Worm (Caenorhabditis elegans) whole organism, L1 larva: ENCODE data around the gene T07E3.4.

Source experiments
- C04F5.9 ChIP-seq: sonication (generic microtip); optimal IDR thresholded peaks from 2 replicates; lab custom pipeline; 2016; ENCODE audit warnings: missing genetic modification characterization, missing compliant biosample characterization
- C16A3.4 ChIP-seq: fragments of 150-350 bp; optimal IDR thresholded peaks from 2 replicates; lab custom pipeline; 2014; ENCODE audit warnings: missing biosample characterization, missing genetic modification characterization
- C34B4.2 ChIP-seq: sonication (generic microtip); optimal IDR thresholded peaks from 2 replicates; lab custom pipeline; 2017; ENCODE audit warnings: mild to moderate bottlenecking, missing genetic modification characterization, missing compliant biosample characterization
- F16B12.6 ChIP-seq: fragments of 150-350 bp; optimal IDR thresholded peaks from 2 replicates; lab custom pipeline; 2014; ENCODE audit warnings: missing biosample characterization, missing genetic modification characterization
- Y116A8C.19 ChIP-seq: sonication (generic microtip); optimal IDR thresholded peaks from 2 replicates; lab custom pipeline; 2016; ENCODE audit warnings: missing compliant biosample characterization, missing genetic modification characterization, borderline replicate concordance
- aly-2 ChIP-seq: fragments of 150-350 bp; optimal IDR thresholded peaks from 2 replicates; lab custom pipeline; 2014; ENCODE audit warnings: missing biosample characterization, missing genetic modification characterization
- ama-1 ChIP-seq: fragments of 150-350 bp; optimal IDR thresholded peaks from 2 replicates; lab custom pipeline; 2014
- ceh-63 ChIP-seq: fragments of 200-800 bp; sonication (Bioruptor generic); optimal IDR thresholded peaks from 2 replicates; lab custom pipeline; 2018; ENCODE audit warnings: mild to moderate bottlenecking, missing genetic modification characterization, missing compliant biosample characterization
- ceh-88 ChIP-seq: fragments of 200-800 bp; sonication (Bioruptor generic); IDR thresholded peaks from 2 replicates; pipeline ENCODE4 v1.3.6; 2022; ENCODE audit warnings: missing genetic modification characterization, missing compliant biosample characterization
- ceh-90 ChIP-seq: sonication (generic microtip); optimal IDR thresholded peaks from 2 replicates; lab custom pipeline; 2016; ENCODE audit warnings: missing genetic modification characterization, missing compliant biosample characterization
- ces-1 ChIP-seq: fragments of 150-350 bp; optimal IDR thresholded peaks from 2 replicates; lab custom pipeline; 2014; ENCODE audit warnings: missing biosample characterization, missing genetic modification reagents, missing genetic modification characterization
- efl-1 ChIP-seq, 4 experiments: fragments of 150-350 bp; optimal IDR thresholded peaks in 3 of 4; peaks in 1 of 4; 1 replicate in 1 of 4; 2 replicates in 3 of 4; lab custom pipeline; 2014; ENCODE audit warnings: missing biosample characterization in 2 of 4, missing genetic modification characterization in 2 of 4, missing genetic modification reagents in 2 of 4
- efl-3 ChIP-seq: fragments of 200-800 bp; sonication (Bioruptor generic); optimal IDR thresholded peaks from 2 replicates; lab custom pipeline; 2018; ENCODE audit warnings: mild to moderate bottlenecking, missing genetic modification characterization, missing compliant biosample characterization
- egl-13 ChIP-seq: sonication (generic microtip); optimal IDR thresholded peaks from 2 replicates; lab custom pipeline; 2016; ENCODE audit warnings: missing genotype, missing genetic modification reagents, missing genetic modification characterization, missing compliant biosample characterization
- egl-27 ChIP-seq, 2 experiments: fragments of 150-350 bp in 1 of 2; sonication (generic microtip); optimal IDR thresholded peaks; 3 replicates each; lab custom pipeline; 2017 to 2018; ENCODE audit warnings: missing biosample characterization in 2 of 2, missing genetic modification characterization in 2 of 2, missing genetic modification reagents in 2 of 2
- elt-2 ChIP-seq: sonication (generic microtip); optimal IDR thresholded peaks from 2 replicates; lab custom pipeline; 2016; ENCODE audit warnings: missing genetic modification characterization, mild to moderate bottlenecking, inconsistent platforms, missing compliant biosample characterization, missing genetic modification reagents
- elt-3 ChIP-seq, 6 experiments: fragments of 150-350 bp in 1 of 6; sonication (generic microtip); optimal IDR thresholded peaks; 2 replicates each; lab custom pipeline; 2017 to 2018; ENCODE audit warnings: missing biosample characterization in 6 of 6, missing genetic modification characterization in 6 of 6, inconsistent platforms in 1 of 6
- fkh-10 ChIP-seq: sonication (generic microtip); optimal IDR thresholded peaks from 2 replicates; lab custom pipeline; 2017; ENCODE audit warnings: missing biosample characterization, missing genetic modification reagents, missing genetic modification characterization
- fkh-8 ChIP-seq: sonication (generic microtip); optimal IDR thresholded peaks from 2 replicates; lab custom pipeline; 2016; ENCODE audit warnings: mild to moderate bottlenecking, missing genetic modification characterization, missing compliant biosample characterization
- fos-1 ChIP-seq: fragments of 150-350 bp; optimal IDR thresholded peaks from 2 replicates; lab custom pipeline; 2014; ENCODE audit warnings: missing biosample characterization, missing genetic modification characterization
- grh-1 ChIP-seq: fragments of 200-800 bp; sonication (Bioruptor generic); IDR thresholded peaks from 2 replicates; pipeline ENCODE4 v1.3.6; 2022; ENCODE audit warnings: missing genetic modification reagents, missing genetic modification characterization, missing compliant biosample characterization
- hlh-17 ChIP-seq: fragments of 200-800 bp; sonication (Bioruptor generic); optimal IDR thresholded peaks from 2 replicates; lab custom pipeline; 2018; ENCODE audit warnings: missing genetic modification characterization, mild to moderate bottlenecking, missing compliant biosample characterization, moderate library complexity, borderline replicate concordance
- hlh-4 ChIP-seq: sonication (generic microtip); optimal IDR thresholded peaks from 2 replicates; lab custom pipeline; 2016; ENCODE audit warnings: mild to moderate bottlenecking, missing genetic modification characterization, missing compliant biosample characterization
- hpl-2 ChIP-seq: fragments of 150-350 bp; optimal IDR thresholded peaks from 2 replicates; lab custom pipeline; 2014; ENCODE audit warnings: missing biosample characterization, missing genetic modification reagents, missing genetic modification characterization
- irx-1 ChIP-seq: sonication (generic microtip); optimal IDR thresholded peaks from 2 replicates; lab custom pipeline; 2016; ENCODE audit warnings: missing genetic modification characterization, missing compliant biosample characterization
- isw-1 ChIP-seq: fragments of 200-800 bp; sonication (Bioruptor generic); IDR thresholded peaks from 2 replicates; pipeline ENCODE4 v1.3.6; 2022; ENCODE audit warnings: missing genetic modification characterization, missing compliant biosample characterization
- jun-1 ChIP-seq: fragments of 150-350 bp; optimal IDR thresholded peaks from 2 replicates; lab custom pipeline; 2014; ENCODE audit warnings: missing biosample characterization, missing genetic modification reagents, missing genetic modification characterization
- lin-13 ChIP-seq: fragments of 150-350 bp; optimal IDR thresholded peaks from 2 replicates; lab custom pipeline; 2014; ENCODE audit warnings: missing biosample characterization, missing genetic modification reagents, missing genetic modification characterization
- lin-39 ChIP-seq: fragments of 150-350 bp; optimal IDR thresholded peaks from 2 replicates; lab custom pipeline; 2014; ENCODE audit warnings: missing biosample characterization, missing genetic modification reagents, missing genetic modification characterization
- lsy-2 ChIP-seq, 2 experiments: fragments of 150-350 bp; optimal IDR thresholded peaks; 2 replicates each; lab custom pipeline; 2014; ENCODE audit warnings: missing biosample characterization in 2 of 2, missing genetic modification characterization in 2 of 2
- mab-9 ChIP-seq: fragments of 200-800 bp; sonication (Bioruptor generic); IDR thresholded peaks from 2 replicates; pipeline ENCODE4 v1.3.6; 2022; ENCODE audit warnings: missing genetic modification reagents, missing genetic modification characterization, missing compliant biosample characterization
- mdl-1 ChIP-seq, 2 experiments: fragments of 150-350 bp; optimal IDR thresholded peaks; 2 replicates each; lab custom pipeline; 2014 to 2017; ENCODE audit warnings: missing biosample characterization in 2 of 2, missing genetic modification characterization in 2 of 2, inconsistent platforms in 1 of 2
- mef-2 ChIP-seq: fragments of 150-350 bp; optimal IDR thresholded peaks from 2 replicates; lab custom pipeline; 2014; ENCODE audit warnings: missing biosample characterization, missing genetic modification characterization
- nhr-11 ChIP-seq: fragments of 150-350 bp; optimal IDR thresholded peaks from 2 replicates; lab custom pipeline; 2014; ENCODE audit warnings: missing biosample characterization, missing genetic modification characterization
- nhr-19 ChIP-seq: fragments of 200-800 bp; sonication (Bioruptor generic); conservative IDR thresholded peaks from 2 replicates; pipeline ENCODE4 v1.3.6; 2022; ENCODE audit warnings: missing genetic modification characterization, missing compliant biosample characterization
- nhr-237 ChIP-seq: fragments of 150-350 bp; optimal IDR thresholded peaks from 2 replicates; lab custom pipeline; 2014; ENCODE audit warnings: missing biosample characterization, missing genetic modification characterization
- nhr-47 ChIP-seq: sonication (generic microtip); optimal IDR thresholded peaks from 2 replicates; lab custom pipeline; 2016; ENCODE audit warnings: mild to moderate bottlenecking, missing genetic modification characterization, moderate library complexity, missing compliant biosample characterization
- nhr-76 ChIP-seq: sonication (generic microtip); optimal IDR thresholded peaks from 2 replicates; lab custom pipeline; 2017; ENCODE audit warnings: missing biosample characterization, missing genetic modification characterization
- nhr-85 ChIP-seq: sonication (generic microtip); peaks from one replicate; lab custom pipeline; 2016; ENCODE audit warnings: missing genetic modification characterization, inconsistent platforms, missing compliant biosample characterization
- pag-3 ChIP-seq: sonication (generic microtip); optimal IDR thresholded peaks from 2 replicates; lab custom pipeline; 2017; ENCODE audit warnings: missing genetic modification characterization, mild to moderate bottlenecking, missing compliant biosample characterization, antibody characterized with exemption, borderline replicate concordance; ENCODE audit not compliant: insufficient read depth
- rnt-1 ChIP-seq: sonication (generic microtip); optimal IDR thresholded peaks from 2 replicates; lab custom pipeline; 2016; ENCODE audit warnings: mild to moderate bottlenecking, missing genetic modification characterization, moderate library complexity, missing compliant biosample characterization
- sox-4 ChIP-seq: sonication (generic microtip); optimal IDR thresholded peaks from 2 replicates; lab custom pipeline; 2016; ENCODE audit warnings: missing genetic modification characterization, missing compliant biosample characterization
- sup-37 ChIP-seq: fragments of 200-800 bp; sonication (Bioruptor generic); optimal IDR thresholded peaks from 2 replicates; lab custom pipeline; 2018; ENCODE audit warnings: mild to moderate bottlenecking, missing genetic modification characterization, missing compliant biosample characterization
- swsn-7 ChIP-seq: sonication (generic microtip); optimal IDR thresholded peaks from 2 replicates; lab custom pipeline; 2016; ENCODE audit warnings: missing genetic modification characterization, missing compliant biosample characterization
- tlp-1 ChIP-seq: fragments of 150-350 bp; optimal IDR thresholded peaks from 2 replicates; lab custom pipeline; 2014; ENCODE audit warnings: missing biosample characterization, missing genetic modification characterization
- unc-130 ChIP-seq: fragments of 150-350 bp; optimal IDR thresholded peaks from 2 replicates; lab custom pipeline; 2017; ENCODE audit warnings: missing biosample characterization, missing genetic modification characterization, inconsistent platforms
- unc-30 ChIP-seq: sonication (generic microtip); optimal IDR thresholded peaks from 2 replicates; lab custom pipeline; 2017; ENCODE audit warnings: missing biosample characterization, missing genetic modification characterization
- unc-62 ChIP-seq: fragments of 150-350 bp; optimal IDR thresholded peaks from 2 replicates; lab custom pipeline; 2014; ENCODE audit warnings: missing biosample characterization, missing genetic modification reagents, missing genetic modification characterization
- unc-86 ChIP-seq: sonication (generic microtip); optimal IDR thresholded peaks from 2 replicates; lab custom pipeline; 2016; ENCODE audit warnings: missing genetic modification characterization, missing compliant biosample characterization
- unc-98 ChIP-seq: fragments of 200-800 bp; sonication (Bioruptor generic); IDR thresholded peaks from 2 replicates; pipeline ENCODE4 v1.3.6; 2022; ENCODE audit warnings: missing genetic modification characterization, missing compliant biosample characterization
- xbp-1 ChIP-seq: sonication (generic microtip); optimal IDR thresholded peaks from 2 replicates; lab custom pipeline; 2016; ENCODE audit warnings: missing genetic modification characterization, missing compliant biosample characterization
- zag-1 ChIP-seq: fragments of 150-350 bp; optimal IDR thresholded peaks from 2 replicates; lab custom pipeline; 2014; ENCODE audit warnings: missing biosample characterization, missing genetic modification characterization
- ztf-4 ChIP-seq: fragments of 150-350 bp; optimal IDR thresholded peaks from 2 replicates; lab custom pipeline; 2014; ENCODE audit warnings: missing biosample characterization, missing genetic modification characterization

T07E3.4 gene

ce11 chrIII:6887574-6887973 is 10.2 kb upstream of the T07E3.4 start (continued):
- TF ChIP-seq C34B4.2, result no peak
- peak; percentile 21 for TF ChIP-seq jun-1 (tag; lab: Kevin White, UChicago)
- no peak for TF ChIP-seq ama-1 (lab: Kevin White, UChicago)
- TF ChIP-seq nhr-85 (tag; lab: Kevin White, UChicago), result peak; percentile 48
- no peak for TF ChIP-seq egl-13 (tag; lab: Kevin White, UChicago)
- no peak for TF ChIP-seq mab-9 (GFP tag; lab: Robert Waterston, UW)
- TF ChIP-seq lin-39 (tag; lab: Kevin White, UChicago), result no peak
- TF ChIP-seq ces-1 (GFP tag; lab: Kevin White, UChicago), result no peak
- peak; percentile 56 for TF ChIP-seq xbp-1 (tag; lab: Kevin White, UChicago)
- no peak for TF ChIP-seq sup-37 (GFP tag; lab: Kevin White, UChicago)
- no peak for TF ChIP-seq sox-4 (tag; lab: Kevin White, UChicago)
- TF ChIP-seq lin-13 (GFP tag; lab: Kevin White, UChicago), result peak; percentile 60
- no peak for TF ChIP-seq nhr-11 (tag; lab: Kevin White, UChicago)
- peak; percentile 36; the same call in 1 of the 2 replicates for TF ChIP-seq unc-98 (GFP tag; lab: Robert Waterston, UW)
- TF ChIP-seq nhr-237 (tag; lab: Kevin White, UChicago), result peak; percentile 6
- TF ChIP-seq mdl-1 (tag; optimal IDR thresholded peaks at IDR 0.05; lab: Kevin White, UChicago), result peak in 1 of 2 experiments; percentile 65
- no peak for TF ChIP-seq zag-1
- peak; percentile 38 for TF ChIP-seq ztf-4 (tag; lab: Kevin White, UChicago)
- no peak for TF ChIP-seq Y116A8C.19
- TF ChIP-seq elt-2, result no peak
- no peak for TF ChIP-seq hlh-17 (GFP tag; lab: Kevin White, UChicago)
- TF ChIP-seq elt-3 (tag; optimal IDR thresholded peaks at IDR 0.05; lab: Kevin White, UChicago), result peak in 1 of 6 experiments; percentile 31
- TF ChIP-seq unc-86 (tag; lab: Kevin White, UChicago), result peak; percentile 29
- peak; percentile 70 for TF ChIP-seq C16A3.4
- peak in 1 of 2 experiments; percentile 5 for TF ChIP-seq egl-27 (tag; optimal IDR thresholded peaks at IDR 0.05; lab: Kevin White, UChicago)
- TF ChIP-seq F16B12.6 (tag; lab: Kevin White, UChicago), result peak; percentile 59
- TF ChIP-seq fkh-10 (GFP tag; lab: Kevin White, UChicago), result peak; percentile 37
- peak; percentile 12; the same call in 1 of the 2 replicates for TF ChIP-seq isw-1 (GFP tag; lab: Robert Waterston, UW)
- peak; percentile 45 for TF ChIP-seq C04F5.9 (tag; lab: Kevin White, UChicago)
- peak; percentile 73 for TF ChIP-seq unc-130 (tag; lab: Kevin White, UChicago)
- TF ChIP-seq mef-2 (tag; lab: Kevin White, UChicago), result no peak
- peak; percentile 59 to 75 for TF ChIP-seq lsy-2 (tag; optimal IDR thresholded peaks at IDR 0.05; lab: Kevin White, UChicago)
- peak; percentile 70 for TF ChIP-seq nhr-19 (GFP tag; lab: Robert Waterston, UW)
- TF ChIP-seq fos-1 (tag; lab: Kevin White, UChicago), result peak; percentile 55
- peak; percentile 4 for TF ChIP-seq irx-1 (tag; lab: Kevin White, UChicago)
- TF ChIP-seq ceh-88 (GFP tag; lab: Robert Waterston, UW), result no peak
- TF ChIP-seq hlh-4 (tag; lab: Kevin White, UChicago), result no peak
- TF ChIP-seq rnt-1 (tag; lab: Kevin White, UChicago), result peak; percentile 69
- TF ChIP-seq hpl-2, result no peak
- TF ChIP-seq unc-62 (GFP tag; lab: Kevin White, UChicago), result no peak
- peak; percentile 44 for TF ChIP-seq fkh-8 (tag; lab: Kevin White, UChicago)
- no peak for TF ChIP-seq efl-3 (GFP tag; lab: Kevin White, UChicago)
- TF ChIP-seq ceh-63 (GFP tag; lab: Kevin White, UChicago), result no peak
- TF ChIP-seq swsn-7 (tag; lab: Kevin White, UChicago), result peak; percentile 70
- peak; percentile 50 to 71 for TF ChIP-seq efl-1 (optimal IDR thresholded peaks at IDR 0.05; lab: Kevin White, UChicago)
- peak; percentile 60 to 96 for TF ChIP-seq efl-1 (GFP tag; optimal IDR thresholded peaks at IDR 0.05 in 1 of 2; lab: Kevin White, UChicago)
- no peak for TF ChIP-seq tlp-1 (tag; lab: Kevin White, UChicago)
- TF ChIP-seq grh-1 (GFP tag; lab: Robert Waterston, UW), result peak; percentile 20; the same call in 1 of the 2 replicates
- peak; percentile 75 for TF ChIP-seq nhr-47 (tag; lab: Kevin White, UChicago)
- no peak for TF ChIP-seq pag-3 (tag; lab: Kevin White, UChicago)
- TF ChIP-seq ceh-90 (tag; lab: Kevin White, UChicago), result no peak
- TF ChIP-seq nhr-76, result no peak
- TF ChIP-seq unc-30, result no peak
- peak; percentile 56 for TF ChIP-seq aly-2
